Fruit fly (Drosophila melanogaster) whole organism, embryonic: ENCODE measurements around the gene CG44838.

Experiments
- Atf3 ChIP-seq: fragments of 200-800 bp; sonication (Bioruptor generic); optimal IDR thresholded peaks from 3 replicates; lab custom pipeline; 2016; ENCODE audit warnings: missing biosample characterization, missing genetic modification characterization
- Awh ChIP-seq: fragments of 200-800 bp; sonication (Bioruptor generic); IDR thresholded peaks from 2 replicates; pipeline ENCODE4, ENCODE4 v1.3.6; 2022; ENCODE audit warnings: missing biosample characterization, missing genetic modification characterization
- BEAF-32 ChIP-seq: fragments of 200-800 bp; sonication (Bioruptor generic); optimal IDR thresholded peaks from 3 replicates; lab custom pipeline; 2017; ENCODE audit warnings: missing biosample characterization, missing genetic modification characterization, mild to moderate bottlenecking, moderate library complexity, missing genetic modification reagents
- CG1024 ChIP-seq: fragments of 200-800 bp; sonication (Bioruptor generic); IDR thresholded peaks from 2 replicates; pipeline ENCODE4 v1.3.6; 2022; ENCODE audit warnings: missing biosample characterization, missing genetic modification characterization
- CG10959 ChIP-seq: fragments of 200-800 bp; sonication (Bioruptor generic); IDR thresholded peaks from 2 replicates; pipeline ENCODE4 v1.3.6; 2022; ENCODE audit warnings: missing biosample characterization, missing genetic modification characterization
- CG12744 ChIP-seq: fragments of 200-800 bp; sonication (Bioruptor generic); optimal IDR thresholded peaks from 2 replicates; lab custom pipeline; 2016; ENCODE audit warnings: missing biosample characterization, missing genetic modification characterization
- CG13287 ChIP-seq: fragments of 200-800 bp; sonication (Bioruptor generic); IDR thresholded peaks from 2 replicates; pipeline ENCODE4 v1.3.6; 2022; ENCODE audit warnings: missing biosample characterization, missing genetic modification characterization; ENCODE audit not compliant: partially characterized antibody
- CG13296 ChIP-seq: fragments of 200-800 bp; sonication (Bioruptor generic); optimal IDR thresholded peaks from 3 replicates; lab custom pipeline; 2018; ENCODE audit warnings: missing biosample characterization, mild to moderate bottlenecking, missing genetic modification characterization
- CG14667 ChIP-seq: fragments of 200-800 bp; sonication (Bioruptor generic); IDR thresholded peaks from 2 replicates; pipeline ENCODE4 v1.3.6; 2022; ENCODE audit warnings: missing biosample characterization, missing genetic modification characterization
- CG17361 ChIP-seq: fragments of 200-800 bp; sonication (Bioruptor generic); IDR thresholded peaks from 3 replicates; pipeline ENCODE4 v1.3.6; 2022; ENCODE audit warnings: missing biosample characterization, missing genetic modification characterization
- CG2875 ChIP-seq: fragments of 200-800 bp; sonication (Bioruptor generic); optimal IDR thresholded peaks from 2 replicates; lab custom pipeline; 2017; ENCODE audit warnings: missing biosample characterization, mild to moderate bottlenecking, missing genetic modification characterization, missing genetic modification reagents
- CG34224 ChIP-seq: fragments of 200-800 bp; sonication (Bioruptor generic); IDR thresholded peaks from 3 replicates; pipeline ENCODE4 v1.3.6; 2022; ENCODE audit warnings: missing biosample characterization, missing genetic modification characterization; ENCODE audit not compliant: partially characterized antibody
- CG4360 ChIP-seq: fragments of 200-800 bp; sonication (Bioruptor generic); IDR thresholded peaks from 2 replicates; pipeline ENCODE4 v1.3.6; 2022; ENCODE audit warnings: missing biosample characterization, missing genetic modification characterization
- CG5180 ChIP-seq: fragments of 200-800 bp; sonication (Bioruptor generic); optimal IDR thresholded peaks from 3 replicates; lab custom pipeline; 2017; ENCODE audit warnings: missing biosample characterization, missing genetic modification characterization, mild to moderate bottlenecking, moderate library complexity, missing genetic modification reagents
- CG6272 ChIP-seq: fragments of 200-800 bp; sonication (Bioruptor generic); IDR thresholded peaks from 2 replicates; pipeline ENCODE4 v1.3.6; 2022; ENCODE audit warnings: missing biosample characterization, missing genetic modification characterization
- CG7357 ChIP-seq: fragments of 200-800 bp; sonication (Bioruptor generic); IDR thresholded peaks from 3 replicates; pipeline ENCODE4 v1.3.6; 2022; ENCODE audit warnings: missing biosample characterization, missing genetic modification characterization
- CHES-1-like ChIP-seq: fragments of 200-800 bp; sonication (Bioruptor generic); optimal IDR thresholded peaks from 2 replicates; lab custom pipeline; 2016; ENCODE audit warnings: missing biosample characterization, missing genetic modification characterization
- Dref ChIP-seq: fragments of 200-800 bp; sonication (Bioruptor generic); IDR thresholded peaks from 2 replicates; pipeline ENCODE4 v1.3.6; 2022; ENCODE audit warnings: missing biosample characterization, missing genetic modification characterization
- Ets65A ChIP-seq: fragments of 200-800 bp; sonication (Bioruptor generic); peaks from one replicate; lab custom pipeline; 2016; ENCODE audit warnings: missing biosample characterization, missing genetic modification characterization
- HLH3B ChIP-seq: fragments of 200-800 bp; sonication (Bioruptor generic); IDR thresholded peaks from 2 replicates; pipeline ENCODE4 v1.3.6; 2022; ENCODE audit warnings: missing biosample characterization, missing genetic modification characterization
- Hr3 ChIP-seq: fragments of 200-800 bp; sonication (Bioruptor generic); optimal IDR thresholded peaks from 3 replicates; lab custom pipeline; 2016; ENCODE audit warnings: missing biosample characterization, missing genetic modification characterization
- Myb ChIP-seq: fragments of 200-800 bp; sonication (Bioruptor generic); optimal IDR thresholded peaks from 2 replicates; lab custom pipeline; 2016; ENCODE audit warnings: missing biosample characterization, missing genetic modification characterization
- Rx ChIP-seq: fragments of 200-800 bp; sonication (Bioruptor generic); IDR thresholded peaks from 2 replicates; pipeline ENCODE4 v1.3.6; 2022; ENCODE audit warnings: missing biosample characterization, missing genetic modification characterization
- Sox100B ChIP-seq: fragments of 200-800 bp; sonication (Bioruptor generic); optimal IDR thresholded peaks from 3 replicates; lab custom pipeline; 2018; ENCODE audit warnings: missing biosample characterization, mild to moderate bottlenecking, missing genetic modification characterization
- Xbp1 ChIP-seq: fragments of 200-800 bp; sonication (Bioruptor generic); optimal IDR thresholded peaks from 3 replicates; lab custom pipeline; 2016; ENCODE audit warnings: missing biosample characterization, mild to moderate bottlenecking, missing genetic modification characterization
- bigmax ChIP-seq: fragments of 200-800 bp; sonication (Bioruptor generic); optimal IDR thresholded peaks from 2 replicates; lab custom pipeline; 2018; ENCODE audit warnings: missing biosample characterization, mild to moderate bottlenecking, missing genetic modification characterization
- bowl ChIP-seq: fragments of 200-800 bp; sonication (Bioruptor generic); IDR thresholded peaks from 2 replicates; pipeline ENCODE4 v1.3.6; 2022; ENCODE audit warnings: missing biosample characterization, missing genetic modification characterization
- br ChIP-seq: fragments of >200 bp; optimal IDR thresholded peaks from 2 replicates; lab custom pipeline; 2017
- cad ChIP-seq: fragments of >200 bp; optimal IDR thresholded peaks from 2 replicates; lab custom pipeline; 2017; ENCODE audit warnings: missing biosample characterization, missing genetic modification characterization
- crp ChIP-seq, 2 experiments: fragments of 200-800 bp; sonication (Bioruptor generic); optimal IDR thresholded peaks; 2 replicates in 1 of 2; 3 replicates in 1 of 2; lab custom pipeline; 2017; ENCODE audit warnings: missing biosample characterization in 2 of 2, missing genetic modification characterization in 2 of 2, mild to moderate bottlenecking in 1 of 2, moderate library complexity in 1 of 2
- disco-r ChIP-seq: fragments of 200-800 bp; sonication (Bioruptor generic); optimal IDR thresholded peaks from 2 replicates; lab custom pipeline; 2016; ENCODE audit warnings: missing biosample characterization, missing genetic modification characterization
- dmrt11E ChIP-seq: fragments of 200-800 bp; sonication (Bioruptor generic); optimal IDR thresholded peaks from 3 replicates; lab custom pipeline; 2018; ENCODE audit warnings: missing biosample characterization, mild to moderate bottlenecking, missing genetic modification characterization, moderate library complexity
- dmrt99B ChIP-seq: fragments of 200-800 bp; sonication (Bioruptor generic); optimal IDR thresholded peaks from 2 replicates; lab custom pipeline; 2018; ENCODE audit warnings: missing biosample characterization, mild to moderate bottlenecking, missing genetic modification characterization, moderate library complexity
- ems ChIP-seq: fragments of 200-800 bp; sonication (Bioruptor generic); optimal IDR thresholded peaks from 3 replicates; lab custom pipeline; 2016; ENCODE audit warnings: missing biosample characterization, missing genetic modification characterization
- eyg ChIP-seq: fragments of 200-800 bp; sonication (Bioruptor generic); optimal IDR thresholded peaks from 3 replicates; lab custom pipeline; 2016; ENCODE audit warnings: missing biosample characterization, missing genetic modification characterization
- ham ChIP-seq: fragments of 200-800 bp; sonication (Bioruptor generic); IDR thresholded peaks from 2 replicates; pipeline ENCODE4 v1.3.6; 2022; ENCODE audit warnings: missing biosample characterization, missing genetic modification characterization
- her ChIP-seq: fragments of 200-800 bp; sonication (Bioruptor generic); optimal IDR thresholded peaks from 2 replicates; lab custom pipeline; 2016; ENCODE audit warnings: missing biosample characterization, missing genetic modification characterization
- insv ChIP-seq, 2 experiments: fragments of 200-800 bp; sonication (Bioruptor generic); optimal IDR thresholded peaks; 3 replicates each; lab custom pipeline; 2016 to 2018; ENCODE audit warnings: missing biosample characterization in 2 of 2, missing genetic modification characterization in 2 of 2
- kah ChIP-seq: fragments of 200-800 bp; sonication (Bioruptor generic); optimal IDR thresholded peaks from 2 replicates; lab custom pipeline; 2018; ENCODE audit warnings: missing biosample characterization, mild to moderate bottlenecking, missing genetic modification characterization
- luna ChIP-seq: fragments of 200-800 bp; sonication (Bioruptor generic); optimal IDR thresholded peaks from 2 replicates; lab custom pipeline; 2016; ENCODE audit warnings: missing biosample characterization, missing genetic modification characterization
- mld ChIP-seq: fragments of 200-800 bp; sonication (Bioruptor generic); IDR thresholded peaks from 3 replicates; pipeline ENCODE4 v1.3.6; 2022; ENCODE audit warnings: missing biosample characterization, missing genetic modification characterization; ENCODE audit not compliant: partially characterized antibody
- odd ChIP-seq: fragments of 200-800 bp; sonication (Bioruptor generic); optimal IDR thresholded peaks from 2 replicates; lab custom pipeline; 2017; ENCODE audit warnings: missing biosample characterization, mild to moderate bottlenecking, missing genetic modification characterization
- onecut ChIP-seq: fragments of 200-800 bp; sonication (Bioruptor generic); IDR thresholded peaks from 2 replicates; pipeline ENCODE4 v1.3.6; 2022; ENCODE audit warnings: missing biosample characterization, missing genetic modification characterization
- pfk ChIP-seq: fragments of 200-800 bp; sonication (Bioruptor generic); optimal IDR thresholded peaks from 2 replicates; lab custom pipeline; 2018; ENCODE audit warnings: missing biosample characterization, mild to moderate bottlenecking, missing genetic modification characterization, moderate library complexity
- phol ChIP-seq: fragments of 200-800 bp; sonication (Bioruptor generic); optimal IDR thresholded peaks from 3 replicates; lab custom pipeline; 2018; ENCODE audit warnings: missing biosample characterization, mild to moderate bottlenecking, missing genetic modification characterization, moderate library complexity
- pzg ChIP-seq: fragments of 200-800 bp; sonication (Bioruptor generic); optimal IDR thresholded peaks from 3 replicates; lab custom pipeline; 2018; ENCODE audit warnings: missing biosample characterization, mild to moderate bottlenecking, missing genetic modification characterization, moderate library complexity
- ranshi ChIP-seq: fragments of 200-800 bp; sonication (Bioruptor generic); IDR thresholded peaks from 2 replicates; pipeline ENCODE4 v1.3.6; 2022; ENCODE audit warnings: missing biosample characterization, missing genetic modification characterization
- row ChIP-seq: fragments of 200-800 bp; sonication (Bioruptor generic); IDR thresholded peaks from 3 replicates; pipeline ENCODE4 v1.3.6; 2022; ENCODE audit warnings: missing biosample characterization, missing genetic modification characterization
- sd ChIP-seq: fragments of 200-800 bp; sonication (Bioruptor generic); optimal IDR thresholded peaks from 3 replicates; lab custom pipeline; 2018; ENCODE audit warnings: missing biosample characterization, mild to moderate bottlenecking, missing genetic modification characterization, moderate library complexity
- vvl ChIP-seq: fragments of 200-800 bp; sonication (Bioruptor generic); IDR thresholded peaks from 2 replicates; pipeline ENCODE4 v1.3.6; 2022; ENCODE audit warnings: missing biosample characterization, missing genetic modification characterization
- zf30C ChIP-seq: fragments of 200-800 bp; sonication (Bioruptor generic); optimal IDR thresholded peaks from 3 replicates; lab custom pipeline; 2018; ENCODE audit warnings: missing biosample characterization, mild to moderate bottlenecking, missing genetic modification characterization

The CG44838 gene

DNA sequence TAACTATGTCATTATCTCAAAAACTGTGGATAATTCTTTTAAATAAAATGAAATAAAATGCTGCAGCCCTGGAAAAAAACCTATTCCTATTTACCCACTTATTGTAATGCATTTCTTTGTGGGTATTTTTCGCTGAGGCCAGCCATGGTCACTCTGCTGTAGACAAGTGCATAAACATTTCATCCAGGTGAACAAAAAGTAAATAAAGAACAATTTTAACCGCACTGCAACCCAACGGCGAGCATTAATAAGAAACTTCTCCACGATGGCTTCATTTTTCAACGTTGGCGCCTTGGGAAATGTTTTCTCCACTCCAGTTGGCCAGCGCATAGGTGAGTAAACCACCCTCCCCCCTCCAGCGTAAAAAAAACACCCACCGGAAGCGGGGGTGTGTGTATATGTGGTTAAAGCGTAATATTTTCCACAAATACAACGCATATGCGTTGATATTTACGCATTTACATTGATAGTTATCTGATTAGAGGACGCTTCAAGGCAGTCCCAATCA lies 14.1 kb upstream of the CG44838 start, which contains the start of gene CG3529 (continued):
- TF ChIP-seq CG10959 (GFP tag; lab: Robert Waterston, UW) = no peak
- peak; percentile 47 for TF ChIP-seq BEAF-32
- no peak for TF ChIP-seq ham (GFP tag; lab: Robert Waterston, UW)
- peak; percentile 69 for TF ChIP-seq pzg (GFP tag; lab: Kevin White, UChicago)
- TF ChIP-seq CG13287 (GFP tag; lab: Robert Waterston, UW) = peak; percentile 29; the same call in 1 of the 2 replicates
- peak; percentile 8 for TF ChIP-seq Xbp1 (GFP tag; lab: Kevin White, UChicago)
- TF ChIP-seq Myb (GFP tag; lab: Kevin White, UChicago) = peak; percentile 47
- TF ChIP-seq Ets65A (GFP tag; lab: Kevin White, UChicago) = peak; percentile 62
- TF ChIP-seq CG4360 = no peak
- 0 out of 3 replicates have a peak, but pooled peaks have one; percentile 28 for TF ChIP-seq CG34224 (GFP tag; lab: Robert Waterston, UW)
- peak; percentile 75 for TF ChIP-seq row (GFP tag; lab: Robert Waterston, UW)
- TF ChIP-seq cad (GFP tag; lab: Kevin White, UChicago) = no peak
- peak; percentile 18 for TF ChIP-seq odd (GFP tag; lab: Kevin White, UChicago)
- TF ChIP-seq bowl (GFP tag; lab: Robert Waterston, UW) = no peak
- no peak for TF ChIP-seq Awh (GFP tag; lab: Robert Waterston, UW)
- peak; percentile 71 for TF ChIP-seq phol (tag; lab: Kevin White, UChicago)
- peak; percentile 8 for TF ChIP-seq ems (GFP tag; lab: Kevin White, UChicago)
- TF ChIP-seq Sox100B (GFP tag; lab: Kevin White, UChicago) = peak; percentile 57
- TF ChIP-seq CG2875 (GFP tag; lab: Kevin White, UChicago) = no peak
- no peak for TF ChIP-seq CG13296 (GFP tag; lab: Kevin White, UChicago)
- TF ChIP-seq CHES-1-like (GFP tag; lab: Kevin White, UChicago) = peak; percentile 61
- TF ChIP-seq CG5180 = peak; percentile 45
- TF ChIP-seq HLH3B (GFP tag; lab: Robert Waterston, UW) = no peak
- no peak for TF ChIP-seq sd (tag; lab: Kevin White, UChicago)
- TF ChIP-seq CG14667 = no peak
- no peak for TF ChIP-seq dmrt11E (tag; lab: Kevin White, UChicago)
- no peak for TF ChIP-seq CG12744 (GFP tag; lab: Kevin White, UChicago)
- peak; percentile 44 for TF ChIP-seq kah (GFP tag; lab: Kevin White, UChicago)
- no peak; the same call in 1 of the 2 replicates for TF ChIP-seq onecut (GFP tag; lab: Robert Waterston, UW)
- peak in 1 of 2 experiments; percentile 2 for TF ChIP-seq crp (GFP tag; optimal IDR thresholded peaks at IDR 0.05; lab: Kevin White, UChicago)
- TF ChIP-seq Dref = no peak
- TF ChIP-seq CG1024 = no peak
- 0 out of 2 replicates have a peak, but pooled peaks have one; percentile 8 for TF ChIP-seq ranshi (GFP tag; lab: Robert Waterston, UW)
- TF ChIP-seq luna = no peak
- TF ChIP-seq disco-r (GFP tag; lab: Kevin White, UChicago) = peak; percentile 39
- no peak for TF ChIP-seq CG7357
- no peak for TF ChIP-seq Rx (GFP tag; lab: Robert Waterston, UW)
- no peak for TF ChIP-seq mld
- no peak for TF ChIP-seq zf30C
- peak; percentile 57 for TF ChIP-seq vvl (GFP tag; lab: Robert Waterston, UW)
- peak; percentile 16 for TF ChIP-seq pfk (GFP tag; lab: Kevin White, UChicago)
- TF ChIP-seq Atf3 (GFP tag; lab: Kevin White, UChicago) = peak; percentile 23
- no peak for TF ChIP-seq eyg (GFP tag; lab: Kevin White, UChicago)
- TF ChIP-seq CG17361 (GFP tag; lab: Robert Waterston, UW) = 0 out of 3 replicates have a peak, but pooled peaks have one; percentile 19
- no peak for TF ChIP-seq insv (GFP tag; optimal IDR thresholded peaks at IDR 0.05; lab: Kevin White, UChicago)
- TF ChIP-seq CG6272 (GFP tag; lab: Robert Waterston, UW) = no peak
- TF ChIP-seq her (GFP tag; lab: Kevin White, UChicago) = peak; percentile 78
- TF ChIP-seq br (lab: Kevin White, UChicago) = no peak
- no peak for TF ChIP-seq Hr3
- peak; percentile 1 for TF ChIP-seq bigmax (GFP tag; lab: Kevin White, UChicago)
- TF ChIP-seq dmrt99B (tag; lab: Kevin White, UChicago) = no peak
